Fruit fly (Drosophila melanogaster): ENCODE measurements around the gene prage.

Gene prage

dm6 chrX:1830396-1831218 lies 57.1 kb downstream of the prage start (continued):
- peak; percentile 82 for TF ChIP-seq zen (tag; optimal IDR thresholded peaks at IDR 0.05)
- peak; percentile 95 for TF ChIP-seq gro (GFP tag; optimal IDR thresholded peaks at IDR 0.05)
- peak; percentile 90 for TF ChIP-seq CG9215 (GFP tag; IDR thresholded peaks at IDR 0.05)
- TF ChIP-seq B-H2 (GFP tag; optimal IDR thresholded peaks at IDR 0.05): peak; percentile 83
- TF ChIP-seq Dip2 (GFP tag; IDR thresholded peaks at IDR 0.05): peak; percentile 59; the same call in 1 of the 2 replicates
- peak; percentile 89 for TF ChIP-seq CG4854 (GFP tag; optimal IDR thresholded peaks at IDR 0.05)
- peak; percentile 90 for TF ChIP-seq Asciz (GFP tag; optimal IDR thresholded peaks at IDR 0.05)
- TF ChIP-seq Dad (GFP tag; optimal IDR thresholded peaks at IDR 0.05): peak; percentile 80
- TF ChIP-seq CG17328 (GFP tag; IDR thresholded peaks at IDR 0.05): peak; percentile 97
- TF ChIP-seq CG30403 (GFP tag; optimal IDR thresholded peaks at IDR 0.05): peak; percentile 97
- TF ChIP-seq hkb (optimal IDR thresholded peaks at IDR 0.05): no peak
- peak; percentile 98 for TF ChIP-seq hkb (GFP tag; IDR thresholded peaks at IDR 0.05)
- TF ChIP-seq ato (GFP tag; IDR thresholded peaks at IDR 0.05; ENCODE audit: partially characterized antibody): no peak
- peak; percentile 85 for TF ChIP-seq CG16815 (GFP tag; optimal IDR thresholded peaks at IDR 0.05)
- peak; percentile 83 for TF ChIP-seq CG5180 (GFP tag; optimal IDR thresholded peaks at IDR 0.05)
- TF ChIP-seq CG7928 (GFP tag; optimal IDR thresholded peaks at IDR 0.05): peak; percentile 65
- TF ChIP-seq CG9817 (tag; optimal IDR thresholded peaks at IDR 0.05): peak; percentile 95
- TF ChIP-seq CG7372 (GFP tag; IDR thresholded peaks at IDR 0.05): peak; percentile 95
- peak; percentile 92 for TF ChIP-seq ro (GFP tag; IDR thresholded peaks at IDR 0.05)
- peak; percentile 98 for TF ChIP-seq CG14014 (GFP tag; IDR thresholded peaks at IDR 0.05)
- peak in 1 of 3 experiments; percentile 86 for TF ChIP-seq lola (GFP tag; optimal IDR thresholded peaks at IDR 0.05)
- TF ChIP-seq rib (GFP tag; IDR thresholded peaks at IDR 0.05): peak; percentile 96
- peak; percentile 95 for TF ChIP-seq Bteb2 (GFP tag; optimal IDR thresholded peaks at IDR 0.05)
- TF ChIP-seq CG1792 (GFP tag; optimal IDR thresholded peaks at IDR 0.05): peak; percentile 89
- TF ChIP-seq Meics (GFP tag; optimal IDR thresholded peaks at IDR 0.05): peak; percentile 96
- peak; percentile 46 for TF ChIP-seq grn (GFP tag; optimal IDR thresholded peaks at IDR 0.05)
- peak; percentile 86 for TF ChIP-seq NC2α (GFP tag; optimal IDR thresholded peaks at IDR 0.05)
- peak; percentile 95 for TF ChIP-seq Fer1 (GFP tag; optimal IDR thresholded peaks at IDR 0.05)
- TF ChIP-seq yki (optimal IDR thresholded peaks at IDR 0.05): no peak
- TF ChIP-seq dmrt11E (tag; optimal IDR thresholded peaks at IDR 0.05): peak; percentile 78
- TF ChIP-seq Elba2 (GFP tag; optimal IDR thresholded peaks at IDR 0.05): no peak
- TF ChIP-seq Nf-YC (tag; optimal IDR thresholded peaks at IDR 0.05): peak; percentile 88
- TF ChIP-seq sqz (GFP tag; optimal IDR thresholded peaks at IDR 0.05): peak; percentile 90
- TF ChIP-seq CG15011 (GFP tag; optimal IDR thresholded peaks at IDR 0.05): peak; percentile 94
- peak; percentile 92 for TF ChIP-seq CG14667 (GFP tag; IDR thresholded peaks at IDR 0.05)
- peak; percentile 92 for TF ChIP-seq HLH54F (GFP tag; optimal IDR thresholded peaks at IDR 0.05)
- TF ChIP-seq Adf1 (GFP tag; IDR thresholded peaks at IDR 0.05): peak; percentile 81
- TF ChIP-seq tll (GFP tag; optimal IDR thresholded peaks at IDR 0.05): no peak
- peak; percentile 98 for TF ChIP-seq CG14441 (GFP tag; IDR thresholded peaks at IDR 0.05)
- TF ChIP-seq mirr (GFP tag; optimal IDR thresholded peaks at IDR 0.05): peak; percentile 84
- peak; percentile 90 for TF ChIP-seq CG7987 (GFP tag; optimal IDR thresholded peaks at IDR 0.05)
- TF ChIP-seq Chrac-16 (GFP tag; optimal IDR thresholded peaks at IDR 0.05): peak; percentile 91
- peak; percentile 99 for TF ChIP-seq vvl (GFP tag; IDR thresholded peaks at IDR 0.05)
- TF ChIP-seq CG15479 (GFP tag; optimal IDR thresholded peaks at IDR 0.05): no peak
- TF ChIP-seq CG6272 (GFP tag; IDR thresholded peaks at IDR 0.05): peak; percentile 95
- TF ChIP-seq knrl (GFP tag; IDR thresholded peaks at IDR 0.05; ENCODE audit: partially characterized antibody): peak; percentile 49; the same call in 2 of the 3 replicates
- TF ChIP-seq MESR4 (GFP tag; optimal IDR thresholded peaks at IDR 0.05): peak; percentile 58
- peak; percentile 97 for TF ChIP-seq PHDP (tag; optimal IDR thresholded peaks at IDR 0.05)
- TF ChIP-seq nerfin-1 (tag; optimal IDR thresholded peaks at IDR 0.05): peak; percentile 92

Data from whole organism, embryonic.